Fruit fly (Drosophila melanogaster) whole organism, embryonic: Measurements from ENCODE around the gene sra.
A peak's percentile ranks its signal among the peaks of the same experiment; 100 is the strongest.

Experiments used
- Aef1 ChIP-seq: fragments of 200-800 bp; sonication (Bioruptor generic); IDR thresholded peaks from 3 replicates; pipeline ENCODE4 v1.3.6; 2022; ENCODE audit warnings: missing biosample characterization, missing genetic modification characterization
- Bdp1 ChIP-seq: fragments of 200-800 bp; sonication (Bioruptor generic); optimal IDR thresholded peaks from 3 replicates; lab custom pipeline; 2016; ENCODE audit warnings: missing biosample characterization, missing genetic modification characterization
- BtbVII ChIP-seq: fragments of 200-800 bp; sonication (Bioruptor generic); optimal IDR thresholded peaks from 3 replicates; lab custom pipeline; 2017; ENCODE audit warnings: missing biosample characterization, mild to moderate bottlenecking, missing genetic modification characterization
- CG10979 ChIP-seq: fragments of 200-800 bp; sonication (Bioruptor generic); optimal IDR thresholded peaks from 2 replicates; lab custom pipeline; 2018; ENCODE audit warnings: missing biosample characterization, mild to moderate bottlenecking, missing genetic modification characterization, moderate library complexity
- CG11398 ChIP-seq: fragments of 200-800 bp; sonication (Bioruptor generic); optimal IDR thresholded peaks from 2 replicates; lab custom pipeline; 2016; ENCODE audit warnings: missing biosample characterization, missing genetic modification characterization
- CG11723 ChIP-seq: fragments of 200-800 bp; sonication (Bioruptor generic); optimal IDR thresholded peaks from 2 replicates; lab custom pipeline; 2017; ENCODE audit warnings: missing biosample characterization, mild to moderate bottlenecking, missing genetic modification characterization
- CG12942 ChIP-seq: fragments of 200-800 bp; sonication (Bioruptor generic); optimal IDR thresholded peaks from 3 replicates; lab custom pipeline; 2016; ENCODE audit warnings: missing biosample characterization, missing genetic modification characterization
- CG14860 ChIP-seq: fragments of 200-800 bp; sonication (Bioruptor generic); IDR thresholded peaks from 3 replicates; pipeline ENCODE4 v1.3.6; 2022; ENCODE audit warnings: missing biosample characterization, missing genetic modification characterization; ENCODE audit not compliant: partially characterized antibody
- CG15011 ChIP-seq: fragments of 200-800 bp; sonication (Bioruptor generic); optimal IDR thresholded peaks from 3 replicates; lab custom pipeline; 2018; ENCODE audit warnings: missing biosample characterization, mild to moderate bottlenecking, missing genetic modification characterization
- CG17612 ChIP-seq: fragments of 200-800 bp; sonication (Bioruptor generic); IDR thresholded peaks from 2 replicates; pipeline ENCODE4 v1.3.6; 2022; ENCODE audit warnings: missing biosample characterization, missing genetic modification characterization
- CG17802 ChIP-seq: fragments of 200-800 bp; sonication (Bioruptor generic); optimal IDR thresholded peaks from 2 replicates; lab custom pipeline; 2018; ENCODE audit warnings: missing biosample characterization, mild to moderate bottlenecking, missing genetic modification characterization, moderate library complexity
- CG18262 ChIP-seq: fragments of 200-800 bp; optimal IDR thresholded peaks from 3 replicates; lab custom pipeline; 2019; ENCODE audit warnings: missing biosample characterization, mild to moderate bottlenecking, missing genetic modification characterization, moderate library complexity
- CG30020 ChIP-seq: fragments of 200-800 bp; optimal IDR thresholded peaks from 2 replicates; lab custom pipeline; 2019; ENCODE audit warnings: missing biosample characterization, mild to moderate bottlenecking, missing genetic modification characterization, moderate library complexity
- CG3065 ChIP-seq: fragments of 200-800 bp; sonication (Bioruptor generic); optimal IDR thresholded peaks from 2 replicates; lab custom pipeline; 2016; ENCODE audit warnings: missing biosample characterization, missing genetic modification characterization
- CG4730 ChIP-seq: fragments of 200-800 bp; sonication (Bioruptor generic); IDR thresholded peaks from 2 replicates; pipeline ENCODE4 v1.3.6; 2022; ENCODE audit warnings: missing biosample characterization, missing genetic modification characterization
- CG5953 ChIP-seq: fragments of 200-800 bp; sonication (Bioruptor generic); IDR thresholded peaks from 2 replicates; pipeline ENCODE4 v1.3.6; 2022; ENCODE audit warnings: missing biosample characterization, missing genetic modification characterization
- CG6765 ChIP-seq: fragments of 200-800 bp; sonication (Bioruptor generic); optimal IDR thresholded peaks from 3 replicates; lab custom pipeline; 2017; ENCODE audit warnings: missing biosample characterization, mild to moderate bottlenecking, missing genetic modification characterization
- CG7372 ChIP-seq: fragments of 200-800 bp; sonication (Bioruptor generic); IDR thresholded peaks from 2 replicates; pipeline ENCODE4 v1.3.6; 2022; ENCODE audit warnings: missing biosample characterization, missing genetic modification characterization
- CG7745 ChIP-seq: fragments of 200-800 bp; sonication (Bioruptor generic); optimal IDR thresholded peaks from 2 replicates; lab custom pipeline; 2018; ENCODE audit warnings: missing biosample characterization, mild to moderate bottlenecking, missing genetic modification characterization, moderate library complexity
- CG8359 ChIP-seq: fragments of 200-800 bp; sonication (Bioruptor generic); optimal IDR thresholded peaks from 2 replicates; lab custom pipeline; 2017; ENCODE audit warnings: missing biosample characterization, mild to moderate bottlenecking, missing genetic modification characterization, borderline replicate concordance
- CG9797 ChIP-seq: fragments of 200-800 bp; sonication (Bioruptor generic); optimal IDR thresholded peaks from 3 replicates; lab custom pipeline; 2018; ENCODE audit warnings: missing biosample characterization, mild to moderate bottlenecking, missing genetic modification characterization
- Dad ChIP-seq: fragments of 200-800 bp; sonication (Bioruptor generic); optimal IDR thresholded peaks from 3 replicates; lab custom pipeline; 2016; ENCODE audit warnings: missing biosample characterization, missing genetic modification characterization
- Dbx ChIP-seq: fragments of 200-800 bp; sonication (Bioruptor generic); IDR thresholded peaks from 3 replicates; pipeline ENCODE4 v1.3.6; 2022; ENCODE audit warnings: missing biosample characterization, missing genetic modification characterization
- Dfd ChIP-seq, 2 experiments: fragments of >200 bp; optimal IDR thresholded peaks; 2 replicates each; lab custom pipeline; 2017; ENCODE audit warnings: missing biosample characterization in 2 of 2, missing genetic modification characterization in 2 of 2
- ERR ChIP-seq: fragments of 200-800 bp; sonication (Bioruptor generic); optimal IDR thresholded peaks from 2 replicates; lab custom pipeline; 2016; ENCODE audit warnings: missing biosample characterization, missing genetic modification characterization
- Elba2 ChIP-seq: fragments of 200-800 bp; sonication (Bioruptor generic); optimal IDR thresholded peaks from 3 replicates; lab custom pipeline; 2016; ENCODE audit warnings: missing biosample characterization, missing genetic modification characterization
- Fer2 ChIP-seq: fragments of 200-800 bp; sonication (Bioruptor generic); optimal IDR thresholded peaks from 2 replicates; lab custom pipeline; 2018; ENCODE audit warnings: missing biosample characterization, mild to moderate bottlenecking, missing genetic modification characterization, moderate library complexity
- Kr ChIP-seq: fragments of 200-800 bp; sonication (Bioruptor generic); optimal IDR thresholded peaks from 2 replicates; lab custom pipeline; 2017; ENCODE audit warnings: missing biosample characterization, mild to moderate bottlenecking, missing genetic modification characterization
- Myb ChIP-seq: fragments of 200-800 bp; sonication (Bioruptor generic); optimal IDR thresholded peaks from 2 replicates; lab custom pipeline; 2016; ENCODE audit warnings: missing biosample characterization, missing genetic modification characterization
- Ptx1 ChIP-seq: fragments of 200-800 bp; sonication (Bioruptor generic); IDR thresholded peaks from 2 replicates; pipeline ENCODE4 v1.3.6; 2022; ENCODE audit warnings: missing biosample characterization, missing genetic modification characterization
- Ravus ChIP-seq: fragments of 200-800 bp; sonication (Bioruptor generic); IDR thresholded peaks from 2 replicates; pipeline ENCODE4 v1.3.6; 2022; ENCODE audit warnings: missing biosample characterization, missing genetic modification characterization
- Scr ChIP-seq: fragments of 200-800 bp; sonication (Bioruptor generic); IDR thresholded peaks from 2 replicates; pipeline ENCODE4 v1.3.6; 2022; ENCODE audit warnings: missing biosample characterization, missing genetic modification characterization; ENCODE audit not compliant: partially characterized antibody
- Sox100B ChIP-seq: fragments of 200-800 bp; sonication (Bioruptor generic); optimal IDR thresholded peaks from 3 replicates; lab custom pipeline; 2018; ENCODE audit warnings: missing biosample characterization, mild to moderate bottlenecking, missing genetic modification characterization
- Ssrp ChIP-seq: fragments of 200-800 bp; sonication (Bioruptor generic); optimal IDR thresholded peaks from 2 replicates; lab custom pipeline; 2018; ENCODE audit warnings: missing biosample characterization, mild to moderate bottlenecking, missing genetic modification characterization, moderate library complexity
- Tbp ChIP-seq: fragments of >200 bp; optimal IDR thresholded peaks from 2 replicates; lab custom pipeline; 2018; ENCODE audit warnings: missing biosample characterization, missing genetic modification characterization
- az2 ChIP-seq: fragments of 200-800 bp; sonication (Bioruptor generic); optimal IDR thresholded peaks from 3 replicates; lab custom pipeline; 2016; ENCODE audit warnings: missing biosample characterization, missing genetic modification characterization
- bcd ChIP-seq: fragments of 200-800 bp; sonication (Bioruptor generic); optimal IDR thresholded peaks from 2 replicates; lab custom pipeline; 2017; ENCODE audit warnings: missing biosample characterization, mild to moderate bottlenecking, missing genetic modification characterization
- dati ChIP-seq: fragments of 200-800 bp; sonication (Bioruptor generic); IDR thresholded peaks from 2 replicates; pipeline ENCODE4 v1.3.6; 2022; ENCODE audit warnings: missing biosample characterization, missing genetic modification characterization
- dmrt99B ChIP-seq: fragments of 200-800 bp; sonication (Bioruptor generic); optimal IDR thresholded peaks from 2 replicates; lab custom pipeline; 2018; ENCODE audit warnings: missing biosample characterization, mild to moderate bottlenecking, missing genetic modification characterization, moderate library complexity
- fd64A ChIP-seq: fragments of 200-800 bp; sonication (Bioruptor generic); optimal IDR thresholded peaks from 3 replicates; lab custom pipeline; 2018; ENCODE audit warnings: missing biosample characterization, mild to moderate bottlenecking, missing genetic modification characterization
- fru ChIP-seq: fragments of >200 bp; optimal IDR thresholded peaks from 2 replicates; lab custom pipeline; 2017
- gce ChIP-seq: fragments of 200-800 bp; sonication (Bioruptor generic); IDR thresholded peaks from 3 replicates; pipeline ENCODE4 v1.3.6; 2022; ENCODE audit warnings: missing biosample characterization, missing genetic modification characterization
- grau ChIP-seq: fragments of 200-800 bp; optimal IDR thresholded peaks from 3 replicates; lab custom pipeline; 2019; ENCODE audit warnings: missing biosample characterization, mild to moderate bottlenecking, missing genetic modification characterization, moderate library complexity
- klu ChIP-seq: fragments of 200-800 bp; sonication (Bioruptor generic); IDR thresholded peaks from 2 replicates; pipeline ENCODE4 v1.3.6; 2022; ENCODE audit warnings: missing biosample characterization, missing genetic modification characterization
- kni ChIP-seq: fragments of 200-800 bp; sonication (Bioruptor generic); optimal IDR thresholded peaks from 3 replicates; lab custom pipeline; 2017; ENCODE audit warnings: mild to moderate bottlenecking, missing biosample characterization, missing genetic modification reagents, missing genetic modification characterization
- lmd ChIP-seq: fragments of 200-800 bp; sonication (Bioruptor generic); IDR thresholded peaks from 2 replicates; pipeline ENCODE4 v1.3.6; 2022; ENCODE audit warnings: missing biosample characterization, missing genetic modification characterization
- pfk ChIP-seq: fragments of 200-800 bp; sonication (Bioruptor generic); optimal IDR thresholded peaks from 2 replicates; lab custom pipeline; 2018; ENCODE audit warnings: missing biosample characterization, mild to moderate bottlenecking, missing genetic modification characterization, moderate library complexity
- pnt ChIP-seq: fragments of 200-800 bp; sonication (Bioruptor generic); optimal IDR thresholded peaks from 3 replicates; lab custom pipeline; 2016; ENCODE audit warnings: missing biosample characterization, missing genetic modification characterization
- twi ChIP-seq: fragments of 200-800 bp; optimal IDR thresholded peaks from 2 replicates; lab custom pipeline; 2019; ENCODE audit warnings: missing biosample characterization, mild to moderate bottlenecking, missing genetic modification characterization, moderate library complexity
- unc-4 ChIP-seq: fragments of 200-800 bp; sonication (Bioruptor generic); IDR thresholded peaks from 2 replicates; pipeline ENCODE4 v1.3.6; 2022; ENCODE audit warnings: missing biosample characterization, missing genetic modification characterization; ENCODE audit not compliant: partially characterized antibody
- zfh1 ChIP-seq: fragments of 200-800 bp; sonication (Bioruptor generic); IDR thresholded peaks from 3 replicates; pipeline ENCODE4 v1.3.6; 2022; ENCODE audit warnings: missing biosample characterization, missing genetic modification characterization

sra gene

DNA sequence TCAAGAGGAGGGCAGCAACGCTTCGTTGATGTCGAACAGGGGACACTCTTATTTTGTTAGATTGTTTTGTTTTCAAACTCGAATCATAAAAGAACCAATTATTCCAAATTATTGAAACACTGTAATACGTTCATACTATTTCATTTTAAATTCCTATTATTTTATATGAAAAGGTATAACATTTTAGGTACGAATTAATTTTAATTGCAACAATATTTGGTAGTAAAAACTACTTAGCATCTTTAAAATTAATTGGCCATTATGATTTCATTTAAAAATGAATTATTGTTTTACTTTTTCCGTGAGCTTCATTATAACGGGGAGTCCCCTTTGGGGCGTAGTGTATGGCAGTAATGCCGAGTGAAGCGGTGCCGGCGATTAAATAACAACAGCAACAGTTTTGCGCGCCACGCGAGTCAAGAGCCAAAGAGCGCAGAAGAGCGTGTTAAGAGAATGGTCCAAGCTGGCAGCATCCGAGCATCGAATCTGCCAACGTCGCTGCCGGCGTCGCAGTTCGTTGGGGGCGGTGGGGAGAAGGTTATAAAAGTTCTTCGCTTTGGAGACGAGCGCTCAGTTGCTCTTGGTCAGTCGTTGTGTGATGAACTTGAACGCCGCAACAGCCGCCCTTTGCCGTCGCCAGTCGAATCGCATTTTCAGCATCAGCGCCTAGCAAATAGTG lies 29.1 kb upstream of the sra start (continued):
- TF ChIP-seq pfk (GFP tag; lab: Kevin White, UChicago) = no peak
- no peak for TF ChIP-seq Tbp
- peak; percentile 39 for TF ChIP-seq lmd (GFP tag; lab: Robert Waterston, UW)
- TF ChIP-seq zfh1 = no peak
- no peak for TF ChIP-seq pnt
- TF ChIP-seq Dbx (GFP tag; lab: Robert Waterston, UW) = peak; percentile 63; the same call in 2 of the 3 replicates
- peak; percentile 51 for TF ChIP-seq bcd (GFP tag; lab: Kevin White, UChicago)
- TF ChIP-seq dmrt99B (tag; lab: Kevin White, UChicago) = peak; percentile 70
- TF ChIP-seq CG5953 (GFP tag; lab: Robert Waterston, UW) = peak; percentile 19; the same call in 1 of the 2 replicates
- TF ChIP-seq fru (lab: Kevin White, UChicago) = no peak
- TF ChIP-seq CG14860 (GFP tag; lab: Robert Waterston, UW) = no peak
- TF ChIP-seq CG18262 (tag; lab: Kevin White, UChicago) = peak; percentile 52
- peak; percentile 38 for TF ChIP-seq az2 (GFP tag; lab: Kevin White, UChicago)
- no peak for TF ChIP-seq CG17612
- no peak for TF ChIP-seq CG8359 (GFP tag; lab: Kevin White, UChicago)
- no peak for TF ChIP-seq gce
- no peak for TF ChIP-seq Myb (GFP tag; lab: Kevin White, UChicago)
- no peak for TF ChIP-seq CG17802
- 0 out of 2 replicates have a peak, but pooled peaks have one; percentile 33 for TF ChIP-seq unc-4 (GFP tag; lab: Robert Waterston, UW)
- no peak for TF ChIP-seq twi (tag; lab: Kevin White, UChicago)
- TF ChIP-seq Aef1 (GFP tag; lab: Robert Waterston, UW) = peak; percentile 32; the same call in 1 of the 3 replicates
- no peak for TF ChIP-seq CG7372 (GFP tag; lab: Robert Waterston, UW)
- TF ChIP-seq ERR = no peak
- TF ChIP-seq CG10979 (tag; lab: Kevin White, UChicago) = peak; percentile 34
- no peak for TF ChIP-seq CG11398
- peak; percentile 45 for TF ChIP-seq CG15011
- TF ChIP-seq CG7745 = no peak
- no peak for TF ChIP-seq CG4730 (GFP tag; lab: Robert Waterston, UW)
- no peak for TF ChIP-seq CG3065 (GFP tag; lab: Kevin White, UChicago)
- no peak for TF ChIP-seq Dfd (GFP tag; optimal IDR thresholded peaks at IDR 0.05; lab: Kevin White, UChicago)
- no peak for TF ChIP-seq Kr (GFP tag; lab: Kevin White, UChicago)
- TF ChIP-seq fd64A (GFP tag; lab: Kevin White, UChicago) = no peak
- 0 out of 2 replicates have a peak, but pooled peaks have one; percentile 36 for TF ChIP-seq Scr (GFP tag; lab: Robert Waterston, UW)
- TF ChIP-seq BtbVII (GFP tag; lab: Kevin White, UChicago) = no peak
- no peak for TF ChIP-seq CG30020
- TF ChIP-seq Dad (GFP tag; lab: Kevin White, UChicago) = peak; percentile 14
- TF ChIP-seq Ptx1 = peak; percentile 11; the same call in 1 of the 2 replicates
- no peak for TF ChIP-seq CG9797
- peak; percentile 68 for TF ChIP-seq grau (tag; lab: Kevin White, UChicago)
- no peak for TF ChIP-seq Ravus (GFP tag; lab: Robert Waterston, UW)
- no peak for TF ChIP-seq klu (GFP tag; lab: Robert Waterston, UW)
- no peak for TF ChIP-seq kni (GFP tag; lab: Kevin White, UChicago)
- TF ChIP-seq CG11723 (GFP tag; lab: Kevin White, UChicago) = no peak
- TF ChIP-seq dati (GFP tag; lab: Robert Waterston, UW) = no peak
- TF ChIP-seq Ssrp (tag; lab: Kevin White, UChicago) = peak; percentile 30
- no peak for TF ChIP-seq CG12942 (GFP tag; lab: Kevin White, UChicago)
- TF ChIP-seq Fer2 (tag; lab: Kevin White, UChicago) = no peak
- TF ChIP-seq CG6765 (GFP tag; lab: Kevin White, UChicago) = no peak
- no peak for TF ChIP-seq Elba2
- TF ChIP-seq Bdp1 (GFP tag; lab: Kevin White, UChicago) = no peak
- TF ChIP-seq Sox100B (GFP tag; lab: Kevin White, UChicago) = peak; percentile 61
